Worm (Caenorhabditis elegans): Measurements from ENCODE around the gene Y54F10AR.1.

ce11 chrIII:2553579-2553978, 21.9 kb downstream of the Y54F10AR.1 start:
- TF ChIP-seq unc-62 (GFP tag; optimal IDR thresholded peaks at IDR 0.05) (no peak), tbx-2 (tag; optimal IDR thresholded peaks at IDR 0.05) (no peak), jun-1 (tag; optimal IDR thresholded peaks at IDR 0.05) (no peak), elt-3 (tag; optimal IDR thresholded peaks at IDR 0.05) (no peak)

All from whole organism, L1 larva.